Worm (Caenorhabditis elegans): ENCODE results near the gene C09B9.4.
A peak's percentile ranks its signal among the peaks of the same experiment; 100 is the strongest.

The C09B9.4 gene

DNA sequence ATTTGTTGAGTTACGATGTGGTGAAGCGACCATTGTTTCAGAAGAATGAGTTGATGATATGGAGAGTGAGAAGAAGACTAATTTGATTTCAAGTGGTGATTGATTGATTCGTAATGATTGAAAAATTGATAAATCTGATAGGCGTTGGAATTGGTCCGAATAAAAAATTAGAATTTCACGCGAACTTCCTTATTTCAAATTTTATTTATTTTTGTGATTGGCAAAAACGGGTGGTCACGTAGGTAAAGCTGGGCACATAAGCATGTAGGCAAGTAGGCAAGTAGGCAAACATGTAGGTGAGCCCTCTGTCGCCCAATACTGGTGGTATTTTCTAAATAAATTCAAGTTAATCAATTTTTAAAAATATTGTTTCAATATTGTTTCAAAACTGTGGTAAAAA is at the start of gene C09B9.4:
C09B9.4 (minus strand) TSS at position 101 of the 400 bp plus-strand sequence.
- TF ChIP-seq egl-27 (tag; optimal IDR thresholded peaks at IDR 0.05) (no peak), nhr-129 (tag; optimal IDR thresholded peaks at IDR 0.05) (no peak), mdl-1 (tag; optimal IDR thresholded peaks at IDR 0.05) (no peak), ceh-16 (tag; optimal IDR thresholded peaks at IDR 0.05) (no peak), zag-1 (tag; optimal IDR thresholded peaks at IDR 0.05) (no peak), ztf-1 (GFP tag; conservative IDR thresholded peaks at IDR 0.05) (no peak), nhr-23 (tag; optimal IDR thresholded peaks at IDR 0.05) (no peak)

DNA sequence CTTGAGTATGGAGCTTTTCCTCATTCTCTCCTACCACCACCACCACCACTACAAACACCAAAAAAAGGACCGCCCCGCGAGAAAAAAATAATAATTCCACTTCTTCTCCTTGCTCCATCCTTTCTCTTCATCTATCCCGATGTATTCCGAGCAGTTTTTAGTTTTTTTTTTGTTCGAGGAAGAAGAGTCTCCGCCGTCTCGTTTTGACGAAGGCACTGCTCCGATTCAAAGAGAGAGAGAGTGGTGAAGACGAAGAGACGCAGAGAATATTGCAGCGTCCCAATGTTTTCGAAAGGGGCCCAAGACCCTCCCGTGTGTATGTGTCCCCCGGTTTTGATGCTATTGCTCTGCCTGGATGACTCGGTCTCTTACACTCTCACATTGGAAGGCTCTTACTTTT is 47.9 kb upstream of the C09B9.4 start:
- TF ChIP-seq zag-1 (tag; optimal IDR thresholded peaks at IDR 0.05) (peak; percentile 35), C34F6.9 (tag; optimal IDR thresholded peaks at IDR 0.05) (peak; percentile 6), nhr-129 (tag; optimal IDR thresholded peaks at IDR 0.05) (peak; percentile 9), nhr-23 (tag; optimal IDR thresholded peaks at IDR 0.05) (no peak), unc-55 (GFP tag; optimal IDR thresholded peaks at IDR 0.05) (peak; percentile 25), ZK546.5 (tag; optimal IDR thresholded peaks at IDR 0.05) (no peak), snpc-4 (tag; optimal IDR thresholded peaks at IDR 0.05) (no peak), nhr-21 (tag; optimal IDR thresholded peaks at IDR 0.05) (no peak), Y55F3AM.14 (GFP tag; optimal IDR thresholded peaks at IDR 0.05) (peak; percentile 22), F13H6.1 (tag; optimal IDR thresholded peaks at IDR 0.05) (peak; percentile 33)

DNA sequence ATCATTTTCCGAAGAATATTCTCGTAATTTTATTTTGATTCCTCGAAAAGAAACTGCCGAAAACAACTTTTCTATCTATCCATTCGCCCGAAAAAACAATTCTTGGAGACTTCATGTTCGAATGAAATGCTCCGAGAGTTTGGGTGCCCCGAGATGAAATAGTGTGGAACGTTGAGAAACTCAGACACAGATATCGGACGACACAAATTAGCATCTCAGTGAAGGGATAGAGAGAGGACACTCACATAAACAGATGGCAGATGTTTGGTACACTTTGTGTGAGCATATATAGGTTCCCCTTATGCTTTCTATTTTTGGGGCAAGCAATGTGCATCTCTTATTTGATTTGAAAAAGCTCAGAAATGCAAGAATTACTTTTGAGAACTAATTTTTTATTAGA is 45.7 kb upstream of the C09B9.4 start:
- TF ChIP-seq elt-3 (tag; optimal IDR thresholded peaks at IDR 0.05) (no peak), zag-1 (tag; optimal IDR thresholded peaks at IDR 0.05) (peak; percentile 3), sma-9 (GFP tag; optimal IDR thresholded peaks at IDR 0.05) (no peak), sma-9 (tag; optimal IDR thresholded peaks at IDR 0.05) (no peak), C34F6.9 (tag; optimal IDR thresholded peaks at IDR 0.05) (peak; percentile 39), lsy-2 (tag; optimal IDR thresholded peaks at IDR 0.05) (peak in 1 of 2 experiments; percentile 48), crh-2 (tag; optimal IDR thresholded peaks at IDR 0.05) (peak; percentile 22), sem-4 (tag; optimal IDR thresholded peaks at IDR 0.05) (peak; percentile 39)

DNA sequence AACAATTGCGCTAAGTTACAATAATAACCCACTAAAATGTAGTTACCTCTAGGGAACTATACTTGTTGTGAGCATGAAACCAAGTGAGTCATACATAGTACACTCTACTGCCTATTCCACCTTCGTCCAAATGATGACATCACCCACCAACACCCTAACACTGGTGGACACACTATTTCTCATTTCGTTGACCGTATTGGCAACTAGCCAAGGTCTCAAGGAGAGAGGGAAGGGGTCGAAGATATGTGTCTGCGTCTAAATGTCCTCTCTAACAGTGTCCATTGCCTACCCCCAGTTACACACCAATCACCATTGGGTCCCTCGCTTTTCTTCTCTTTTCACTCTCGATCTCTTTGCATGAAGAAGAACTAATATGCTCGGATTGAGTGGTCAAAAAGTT is 44.7 kb upstream of the C09B9.4 start:
- TF ChIP-seq fos-1 (tag; optimal IDR thresholded peaks at IDR 0.05) (peak; percentile 52), unc-39 (tag; optimal IDR thresholded peaks at IDR 0.05) (no peak), nhr-129 (tag; optimal IDR thresholded peaks at IDR 0.05) (peak; percentile 23)

DNA sequence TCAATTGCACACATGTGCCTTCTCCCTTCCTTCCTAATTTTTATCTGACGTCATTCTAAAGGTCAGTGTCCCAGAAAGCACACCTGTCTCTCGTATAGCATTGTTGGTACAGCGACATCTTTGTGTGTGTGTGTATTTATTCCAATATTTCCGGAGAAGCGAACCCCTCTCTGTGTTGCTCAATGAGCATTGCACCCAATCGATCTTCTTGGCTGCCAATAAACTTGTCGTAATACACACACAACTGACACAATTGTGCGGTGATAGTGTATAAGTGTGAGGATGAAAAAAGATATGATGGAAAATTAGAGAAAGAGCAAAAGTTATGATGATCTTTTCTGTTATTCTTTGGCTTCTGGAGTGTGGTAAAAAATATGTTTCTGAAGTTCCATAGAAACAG is 43.4 kb upstream of the C09B9.4 start:
- TF ChIP-seq sem-4 (tag; optimal IDR thresholded peaks at IDR 0.05) (no peak), skn-1 (tag; optimal IDR thresholded peaks at IDR 0.05) (no peak), elt-3 (tag; optimal IDR thresholded peaks at IDR 0.05) (no peak), nhr-12 (tag; optimal IDR thresholded peaks at IDR 0.05) (no peak), unc-55 (GFP tag; optimal IDR thresholded peaks at IDR 0.05) (no peak), sma-3 (GFP tag; optimal IDR thresholded peaks at IDR 0.05) (no peak), ztf-1 (GFP tag; conservative IDR thresholded peaks at IDR 0.05) (no peak), lin-11 (tag; optimal IDR thresholded peaks at IDR 0.05) (no peak), fos-1 (tag; optimal IDR thresholded peaks at IDR 0.05) (no peak), ztf-11 (tag; optimal IDR thresholded peaks at IDR 0.05) (no peak), unc-62 (GFP tag; optimal IDR thresholded peaks at IDR 0.05) (no peak), nhr-25 (tag; optimal IDR thresholded peaks at IDR 0.05) (no peak), snpc-4 (tag; optimal IDR thresholded peaks at IDR 0.05) (no peak), peb-1 (tag; optimal IDR thresholded peaks at IDR 0.05) (no peak), blmp-1 (tag; optimal IDR thresholded peaks at IDR 0.05; ENCODE audit: insufficient read depth) (no peak), lin-13 (GFP tag; optimal IDR thresholded peaks at IDR 0.05) (no peak), Y55F3AM.14 (GFP tag; optimal IDR thresholded peaks at IDR 0.05) (no peak), ztf-4 (tag; optimal IDR thresholded peaks at IDR 0.05) (no peak)

DNA sequence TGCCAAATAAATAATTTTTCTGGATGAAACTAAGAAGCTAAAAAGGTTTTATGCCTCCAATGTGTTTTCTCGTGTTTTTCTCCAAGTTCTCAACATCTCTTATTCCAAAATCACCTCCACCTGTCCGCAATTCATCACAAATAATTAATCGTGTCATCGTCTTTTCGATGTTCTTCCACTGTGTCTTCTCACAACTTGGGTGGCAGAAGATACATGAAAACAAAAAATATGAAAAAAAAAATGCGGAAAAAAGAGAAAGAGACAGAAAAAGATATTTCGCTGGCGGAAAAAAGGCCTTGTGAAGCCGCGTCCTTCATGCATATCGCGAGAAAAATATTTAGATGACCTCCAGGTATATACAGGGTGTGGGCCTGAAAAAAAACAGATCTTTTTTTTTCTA is 40.7 kb upstream of the C09B9.4 start:
- no peak for TF ChIP-seq unc-39 (tag; optimal IDR thresholded peaks at IDR 0.05)
- no peak for TF ChIP-seq nhr-11 (tag; optimal IDR thresholded peaks at IDR 0.05)
- TF ChIP-seq egl-27 (tag; optimal IDR thresholded peaks at IDR 0.05): no peak
- TF ChIP-seq nhr-10 (tag; optimal IDR thresholded peaks at IDR 0.05): no peak
- TF ChIP-seq blmp-1 (tag; optimal IDR thresholded peaks at IDR 0.05; ENCODE audit: insufficient read depth): no peak
- no peak for TF ChIP-seq ztf-11 (tag; optimal IDR thresholded peaks at IDR 0.05)
- no peak for TF ChIP-seq crh-2 (tag; optimal IDR thresholded peaks at IDR 0.05)
- no peak for TF ChIP-seq lin-39 (tag; optimal IDR thresholded peaks at IDR 0.05)
- no peak for TF ChIP-seq unc-62 (GFP tag; optimal IDR thresholded peaks at IDR 0.05)
- no peak for TF ChIP-seq snpc-4 (tag; optimal IDR thresholded peaks at IDR 0.05)

All from whole organism, L2 larva.